Worm (Caenorhabditis elegans) whole organism, L4 larva: Measurements from ENCODE around the gene srt-5.
A peak's percentile ranks its signal among the peaks of the same experiment; 100 is the strongest.

Source experiments
- F44E2.7 ChIP-seq: fragments of 200-800 bp; sonication (Bioruptor generic); IDR thresholded peaks from 2 replicates; pipeline ENCODE4 v2.1.2; 2022; ENCODE audit warnings: missing genetic modification characterization, missing compliant biosample characterization
- T20F7.1 ChIP-seq: fragments of 200-800 bp; sonication (Bioruptor generic); optimal IDR thresholded peaks from 2 replicates; lab custom pipeline; 2018; ENCODE audit warnings: mild to moderate bottlenecking, missing genetic modification characterization, missing compliant biosample characterization
- T26A8.4 ChIP-seq: fragments of 200-800 bp; sonication (Bioruptor generic); IDR thresholded peaks from 2 replicates; pipeline ENCODE4 v1.3.6; 2022; ENCODE audit warnings: missing genetic modification characterization, missing compliant biosample characterization
- Y105C5A.15 ChIP-seq: fragments of 200-800 bp; sonication (Bioruptor generic); IDR thresholded peaks from 2 replicates; pipeline ENCODE4 v1.3.6; 2022; ENCODE audit warnings: missing genetic modification characterization, missing compliant biosample characterization
- aha-1 ChIP-seq: fragments of 150-350 bp; peaks from one replicate; lab custom pipeline; 2014; ENCODE audit warnings: missing biosample characterization, missing genetic modification characterization
- ceh-82 ChIP-seq: sonication (generic microtip); optimal IDR thresholded peaks from 2 replicates; lab custom pipeline; 2017; ENCODE audit warnings: missing biosample characterization, missing genetic modification characterization
- ctbp-1 ChIP-seq: fragments of 200-800 bp; sonication (Bioruptor generic); IDR thresholded peaks from 2 replicates; pipeline ENCODE4 v1.3.6; 2022; ENCODE audit warnings: missing genetic modification reagents, missing genetic modification characterization, missing compliant biosample characterization
- daf-19 ChIP-seq: fragments of 200-800 bp; sonication (Bioruptor generic); conservative IDR thresholded peaks from 2 replicates; pipeline ENCODE4 v1.3.6; 2022; ENCODE audit warnings: missing genetic modification characterization, missing compliant biosample characterization
- daf-8 ChIP-seq: fragments of 200-800 bp; sonication (Bioruptor generic); IDR thresholded peaks from 2 replicates; pipeline ENCODE4 v1.3.6; 2022; ENCODE audit warnings: missing genetic modification characterization, missing compliant biosample characterization
- dmd-6 ChIP-seq: fragments of 200-800 bp; sonication (Bioruptor generic); IDR thresholded peaks from 2 replicates; pipeline ENCODE4 v1.3.6; 2022; ENCODE audit warnings: missing genetic modification reagents, missing genetic modification characterization, missing compliant biosample characterization
- dmd-8 ChIP-seq: fragments of 200-800 bp; sonication (Bioruptor generic); IDR thresholded peaks from 2 replicates; pipeline ENCODE4 v1.3.6; 2022; ENCODE audit warnings: missing genetic modification characterization, missing compliant biosample characterization
- dpl-1 ChIP-seq: fragments of 150-350 bp; optimal IDR thresholded peaks from 2 replicates; lab custom pipeline; 2014; ENCODE audit warnings: missing biosample characterization, missing genetic modification reagents, missing genetic modification characterization
- duxl-1 ChIP-seq: sonication (generic microtip); optimal IDR thresholded peaks from 2 replicates; lab custom pipeline; 2016; ENCODE audit warnings: mild to moderate bottlenecking, missing genetic modification characterization, moderate library complexity, missing compliant biosample characterization; ENCODE audit not compliant: poor library complexity
- fkh-10 ChIP-seq: fragments of 150-350 bp; optimal IDR thresholded peaks from 2 replicates; lab custom pipeline; 2014; ENCODE audit warnings: missing biosample characterization, missing genetic modification reagents, missing genetic modification characterization
- hif-1 ChIP-seq, 2 experiments: sonication (generic microtip); optimal IDR thresholded peaks; 2 replicates each; lab custom pipeline; 2016 to 2017; ENCODE audit warnings: missing compliant biosample characterization in 2 of 2, missing genetic modification characterization in 2 of 2, missing genetic modification reagents in 2 of 2, missing genotype in 2 of 2, mild to moderate bottlenecking in 1 of 2
- hlh-11 ChIP-seq: fragments of 200-800 bp; sonication (Bioruptor generic); optimal IDR thresholded peaks from 2 replicates; lab custom pipeline; 2018; ENCODE audit warnings: mild to moderate bottlenecking, missing genetic modification characterization, missing compliant biosample characterization
- lin-15B ChIP-seq: fragments of 150-350 bp; sonication (generic microtip); optimal IDR thresholded peaks from 3 replicates; lab custom pipeline; 2014; ENCODE audit warnings: missing biosample characterization, missing genetic modification characterization
- lin-39 ChIP-seq: fragments of 150-350 bp; optimal IDR thresholded peaks from 2 replicates; lab custom pipeline; 2014; ENCODE audit warnings: missing biosample characterization, missing genetic modification reagents, missing genetic modification characterization
- madf-5 ChIP-seq, 2 experiments: fragments of 200-800 bp; sonication (Bioruptor generic); IDR thresholded peaks; 2 replicates each; pipeline ENCODE4 v1.3.6; 2022; ENCODE audit warnings: missing compliant biosample characterization in 2 of 2, missing genetic modification characterization in 2 of 2
- madf-9 ChIP-seq: fragments of 200-800 bp; sonication (Bioruptor generic); conservative IDR thresholded peaks from 2 replicates; pipeline ENCODE4 v1.3.6; 2022; ENCODE audit warnings: missing genetic modification reagents, missing genetic modification characterization, missing compliant biosample characterization
- mdl-1 ChIP-seq, 2 experiments: fragments of 150-350 bp in 1 of 2; sonication (generic microtip) in 1 of 2; optimal IDR thresholded peaks; 2 replicates each; lab custom pipeline; 2014 to 2017; ENCODE audit warnings: missing biosample characterization in 2 of 2, missing genetic modification characterization in 2 of 2
- mep-1 ChIP-seq: fragments of 150-350 bp; sonication (generic microtip); optimal IDR thresholded peaks from 3 replicates; lab custom pipeline; 2014; ENCODE audit warnings: missing biosample characterization, missing genetic modification characterization
- nhr-10 ChIP-seq: fragments of 150-350 bp; optimal IDR thresholded peaks from 2 replicates; lab custom pipeline; 2014; ENCODE audit warnings: missing biosample characterization, missing genetic modification characterization
- nhr-28 ChIP-seq: fragments of 150-350 bp; optimal IDR thresholded peaks from 2 replicates; lab custom pipeline; 2014; ENCODE audit warnings: missing biosample characterization, missing genetic modification characterization
- nhr-41 ChIP-seq: fragments of 200-800 bp; sonication (Bioruptor generic); IDR thresholded peaks from 2 replicates; pipeline ENCODE4 v1.3.6; 2022; ENCODE audit warnings: missing genetic modification reagents, missing genetic modification characterization, missing compliant biosample characterization
- nhr-76 ChIP-seq: fragments of 150-350 bp; optimal IDR thresholded peaks from 2 replicates; lab custom pipeline; 2014; ENCODE audit warnings: missing biosample characterization, missing genetic modification characterization
- pha-4 ChIP-seq, 2 experiments: fragments of 150-350 bp in 1 of 2; fragments of 200-800 bp in 1 of 2; sonication (Bioruptor generic) in 1 of 2; IDR thresholded peaks in 1 of 2; optimal IDR thresholded peaks in 1 of 2; 2 replicates each; pipeline versions ENCODE4 v1.3.6 to Lab custom; 2014 to 2022; ENCODE audit warnings: missing genetic modification characterization in 2 of 2, missing genetic modification reagents in 2 of 2, missing biosample characterization in 1 of 2, missing compliant biosample characterization in 1 of 2
- pqm-1 ChIP-seq: sonication (generic microtip); optimal IDR thresholded peaks from 2 replicates; lab custom pipeline; 2017; ENCODE audit warnings: missing biosample characterization, missing genetic modification characterization
- sdz-12 ChIP-seq: fragments of 200-800 bp; sonication (Bioruptor generic); optimal IDR thresholded peaks from 2 replicates; lab custom pipeline; 2018; ENCODE audit warnings: mild to moderate bottlenecking, missing genetic modification characterization, missing compliant biosample characterization
- unc-62 ChIP-seq, 3 experiments: fragments of 150-350 bp in 1 of 3; sonication (generic microtip); optimal IDR thresholded peaks in 2 of 3; peaks in 1 of 3; 1 replicate in 1 of 3; 2 replicates in 2 of 3; lab custom pipeline; 2014 to 2017; ENCODE audit warnings: missing biosample characterization in 3 of 3, missing genetic modification characterization in 3 of 3, missing genetic modification reagents in 3 of 3, missing genotype in 1 of 3
- vab-7 ChIP-seq: fragments of 200-800 bp; sonication (Bioruptor generic); IDR thresholded peaks from 2 replicates; pipeline ENCODE4 v1.3.6; 2022; ENCODE audit warnings: missing genetic modification reagents, missing genetic modification characterization, missing compliant biosample characterization
- zfp-2 ChIP-seq: sonication (generic microtip); optimal IDR thresholded peaks from 2 replicates; lab custom pipeline; 2016; ENCODE audit warnings: mild to moderate bottlenecking, missing genetic modification characterization, missing compliant biosample characterization
- zip-2 ChIP-seq: fragments of 150-350 bp; optimal IDR thresholded peaks from 2 replicates; lab custom pipeline; 2014; ENCODE audit warnings: missing biosample characterization, missing genetic modification characterization

Gene srt-5

ce11 chrV:3080792-3081191, at the start of gene srt-5:
Gene srt-5, minus strand, starts transcription at chrV:3080892.
- TF ChIP-seq nhr-41 (GFP tag; lab: Robert Waterston, UW) (no peak), unc-62 (GFP tag; optimal IDR thresholded peaks at IDR 0.05 in 1 of 2; lab: Kevin White, UChicago) (peak in 1 of 2 experiments; percentile 61), unc-62 (tag; optimal IDR thresholded peaks at IDR 0.05; lab: Kevin White, UChicago) (no peak), lin-39 (tag; lab: Kevin White, UChicago) (no peak)

DNA sequence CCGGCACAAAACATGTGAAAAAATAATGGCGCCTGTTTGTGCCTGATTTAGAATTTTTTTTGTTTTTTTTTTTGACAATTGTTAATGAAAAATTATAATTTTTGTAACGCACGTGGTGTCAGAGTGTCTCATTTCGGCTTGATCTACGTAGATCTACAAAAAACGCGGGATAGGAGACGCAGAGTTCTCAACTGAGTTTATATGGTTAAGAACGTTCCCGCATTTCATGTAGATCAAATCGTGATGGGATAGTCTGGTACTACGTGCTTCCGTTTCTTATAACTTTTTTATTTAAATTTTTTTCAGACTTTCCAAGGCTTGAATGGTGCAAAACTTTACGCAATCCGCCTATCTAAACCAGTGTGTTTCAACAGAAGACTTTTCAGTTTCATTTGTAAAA, 48.1 kb upstream of the srt-5 start, which contains the start of gene tat-6:
tat-6 (plus strand) TSS at position 301 of the 400 bp plus-strand sequence.
- TF ChIP-seq ctbp-1 (GFP tag; lab: Robert Waterston, UW): no peak
- TF ChIP-seq Y105C5A.15: no peak
- TF ChIP-seq, all 104 proteins: peak for 0

ce11 chrV:3127670-3128069, 47.0 kb upstream of the srt-5 start, which contains the start of gene Y73C8C.10:
Gene Y73C8C.10, minus strand, starts transcription at chrV:3127770.
- peak; percentile 32 for TF ChIP-seq aha-1 (tag; lab: Kevin White, UChicago)
- no peak for TF ChIP-seq T20F7.1
- TF ChIP-seq zip-2: no peak
- peak; percentile 64 for TF ChIP-seq nhr-28 (tag; lab: Kevin White, UChicago)
- no peak for TF ChIP-seq madf-5 (GFP tag; IDR thresholded peaks at IDR 0.05; lab: Robert Waterston, UW)
- no peak for TF ChIP-seq nhr-10 (tag; lab: Kevin White, UChicago)

ce11 chrV:3124912-3125311, 44.2 kb upstream of the srt-5 start, which contains the start of gene Y73C8C.12:
Gene Y73C8C.12, plus strand, starts transcription at chrV:3125212.
- peak; percentile 28 for TF ChIP-seq aha-1 (tag; lab: Kevin White, UChicago)
- no peak for TF ChIP-seq fkh-10 (GFP tag; lab: Kevin White, UChicago)

- TF ChIP-seq pha-4 (GFP tag; IDR thresholded peaks at IDR 0.05; lab: Robert Waterston, UW): no peak
- TF ChIP-seq pha-4 (tag; optimal IDR thresholded peaks at IDR 0.05; lab: Kevin White, UChicago): no peak
- no peak for TF ChIP-seq nhr-76 (tag; lab: Kevin White, UChicago)
- peak; percentile 93 for TF ChIP-seq aha-1 (tag; lab: Kevin White, UChicago)
- TF ChIP-seq nhr-28 (tag; lab: Kevin White, UChicago): no peak
- TF ChIP-seq, all 104 proteins: peak for 1
These were observed 41.7 kb upstream of the srt-5 start for ce11 chrV:3122403-3122802.

ce11 chrV:3121743-3122142, 41.1 kb upstream of the srt-5 start, which contains the start of gene srt-56:
Gene srt-56, minus strand, starts transcription at chrV:3121843.
- TF ChIP-seq lin-15B (tag; lab: Kevin White, UChicago) (no peak), F44E2.7 (GFP tag; lab: Robert Waterston, UW) (no peak), aha-1 (tag; lab: Kevin White, UChicago) (peak; percentile 49)

- TF ChIP-seq nhr-28 (tag; lab: Kevin White, UChicago) (peak; percentile 87), dmd-6 (GFP tag; lab: Robert Waterston, UW) (peak; percentile 49; the same call in 1 of the 2 replicates), pqm-1 (tag; lab: Kevin White, UChicago) (peak; percentile 51), unc-62 (GFP tag; optimal IDR thresholded peaks at IDR 0.05 in 1 of 2; lab: Kevin White, UChicago) (no peak), unc-62 (tag; optimal IDR thresholded peaks at IDR 0.05; lab: Kevin White, UChicago) (no peak)
These were observed 38.5 kb upstream of the srt-5 start for ce11 chrV:3119185-3119584.

DNA sequence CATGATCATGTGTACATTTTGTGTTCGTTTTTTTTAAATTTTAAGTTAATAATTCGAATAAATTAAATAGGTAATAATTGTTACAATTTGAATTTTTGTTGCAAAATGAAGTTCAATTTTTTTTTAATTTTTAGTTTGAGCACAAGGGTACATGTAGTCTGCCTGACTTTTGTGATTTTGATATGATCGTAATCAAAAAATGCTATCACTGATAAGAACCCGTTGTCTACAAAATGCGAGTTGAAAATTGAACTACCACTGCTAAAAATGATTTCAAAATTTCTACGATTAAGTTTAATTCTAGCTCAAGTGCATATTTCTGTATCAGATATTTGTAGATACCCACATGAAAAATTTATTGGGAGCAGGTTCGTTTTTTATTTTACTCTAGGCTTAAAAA, 37.5 kb upstream of the srt-5 start, which contains the start of gene clec-210:
clec-210 (plus strand) TSS at position 211 of the 400 bp plus-strand sequence.
- TF ChIP-seq dmd-6 (GFP tag; lab: Robert Waterston, UW): peak; percentile 50
- no peak for TF ChIP-seq dpl-1 (GFP tag; lab: Kevin White, UChicago)
- TF ChIP-seq pqm-1 (tag; lab: Kevin White, UChicago): peak; percentile 52
- peak; percentile 92 for TF ChIP-seq nhr-28 (tag; lab: Kevin White, UChicago)

ce11 chrV:3114973-3115372, 34.3 kb upstream of the srt-5 start, which contains the start of gene Y73C8C.3:
Gene Y73C8C.3, plus strand, starts transcription at chrV:3115273.
- TF ChIP-seq sdz-12 (GFP tag; lab: Kevin White, UChicago) (no peak), daf-19 (GFP tag; lab: Robert Waterston, UW) (no peak), vab-7 (GFP tag; lab: Robert Waterston, UW) (no peak), duxl-1 (tag; lab: Kevin White, UChicago) (no peak), zfp-2 (no peak), mdl-1 (tag; optimal IDR thresholded peaks at IDR 0.05; lab: Kevin White, UChicago) (no peak), dmd-8 (no peak), daf-8 (GFP tag; lab: Robert Waterston, UW) (no peak), dpl-1 (GFP tag; lab: Kevin White, UChicago) (no peak), T26A8.4 (GFP tag; lab: Robert Waterston, UW) (no peak), madf-9 (GFP tag; lab: Robert Waterston, UW) (no peak), hlh-11 (tag; lab: Kevin White, UChicago) (no peak), mep-1 (tag; lab: Kevin White, UChicago) (no peak), ceh-82 (tag; lab: Kevin White, UChicago) (no peak), hif-1 (tag; optimal IDR thresholded peaks at IDR 0.05; lab: Kevin White, UChicago) (no peak)
